Worm (Caenorhabditis elegans): Measurements from ENCODE around the gene F55A11.7.

DNA sequence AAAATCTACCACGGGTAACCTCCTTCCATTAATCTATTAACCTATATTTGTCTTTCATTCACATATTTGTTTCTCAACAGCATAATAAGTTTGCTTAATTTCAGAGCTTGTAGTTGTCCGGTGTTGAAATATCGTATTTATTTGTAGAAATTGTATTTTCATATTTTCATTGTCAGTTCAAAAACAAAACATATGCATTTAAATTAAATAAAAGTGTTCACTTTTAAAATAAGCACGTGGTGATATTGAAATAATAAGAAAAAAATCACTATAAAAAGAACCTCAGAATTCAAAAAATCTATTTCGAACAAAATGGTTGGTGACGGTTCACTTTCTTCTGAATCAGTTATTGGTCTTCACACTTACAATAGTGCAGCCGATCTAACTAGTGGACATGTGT is 28.6 kb downstream of the F55A11.7 start, which contains the start of gene T04F3.3:
- TF ChIP-seq mbf-1 (tag; optimal IDR thresholded peaks at IDR 0.05) (no peak), ceh-82 (tag; optimal IDR thresholded peaks at IDR 0.05) (no peak), ceh-16 (tag; optimal IDR thresholded peaks at IDR 0.05) (no peak), zag-1 (tag; optimal IDR thresholded peaks at IDR 0.05) (no peak), C34F6.9 (tag; optimal IDR thresholded peaks at IDR 0.05) (no peak), nhr-21 (tag; optimal IDR thresholded peaks at IDR 0.05) (no peak), snpc-4 (tag; optimal IDR thresholded peaks at IDR 0.05) (no peak), nhr-11 (tag; optimal IDR thresholded peaks at IDR 0.05) (no peak), elt-3 (tag; optimal IDR thresholded peaks at IDR 0.05) (no peak), egl-27 (tag; optimal IDR thresholded peaks at IDR 0.05) (no peak)

Data from whole organism, L2 larva.